Fruit fly (Drosophila melanogaster): ENCODE data around the gene Hsp26.

Gene Hsp26

dm6 chr3L:9373374-9374004, 3.7 kb downstream of the Hsp26 start (continued):
- TF ChIP-seq CG15696 (tag; optimal IDR thresholded peaks at IDR 0.05) = no peak
- peak; percentile 67; the same call in 1 of the 2 replicates for TF ChIP-seq sna (GFP tag; IDR thresholded peaks at IDR 0.05; ENCODE audit: partially characterized antibody)
- TF ChIP-seq CG1603 (tag; optimal IDR thresholded peaks at IDR 0.05) = no peak
- TF ChIP-seq CG31441 (GFP tag; IDR thresholded peaks at IDR 0.05) = peak; percentile 75
- TF ChIP-seq CG4360 (GFP tag; IDR thresholded peaks at IDR 0.05) = 0 out of 2 replicates have a peak, but pooled peaks have one; percentile 38
- TF ChIP-seq CG6272 (GFP tag; IDR thresholded peaks at IDR 0.05) = no peak
- no peak for TF ChIP-seq maf-S (GFP tag; optimal IDR thresholded peaks at IDR 0.05)
- no peak for TF ChIP-seq Sry-δ (GFP tag; optimal IDR thresholded peaks at IDR 0.05)
- peak; percentile 82 for TF ChIP-seq CG17359 (tag; optimal IDR thresholded peaks at IDR 0.05)
- peak; percentile 33; the same call in 1 of the 2 replicates for TF ChIP-seq CG4404 (GFP tag; IDR thresholded peaks at IDR 0.05)
- TF ChIP-seq CTCF (GFP tag; optimal IDR thresholded peaks at IDR 0.05) = peak; percentile 2
- TF ChIP-seq CG3065 (GFP tag; optimal IDR thresholded peaks at IDR 0.05) = no peak
- 0 out of 2 replicates have a peak, but pooled peaks have one; percentile 29 for TF ChIP-seq toy (GFP tag; IDR thresholded peaks at IDR 0.05)
- no peak for TF ChIP-seq NC2α (GFP tag; optimal IDR thresholded peaks at IDR 0.05)
- TF ChIP-seq lilli (GFP tag; optimal IDR thresholded peaks at IDR 0.05) = peak; percentile 26
- no peak for TF ChIP-seq CG4707 (GFP tag; optimal IDR thresholded peaks at IDR 0.05)
- TF ChIP-seq sisA (GFP tag; IDR thresholded peaks at IDR 0.05) = peak; percentile 72
- no peak for TF ChIP-seq Mes4 (GFP tag; optimal IDR thresholded peaks at IDR 0.05)
- no peak for TF ChIP-seq Gug (GFP tag; IDR thresholded peaks at IDR 0.05)
- peak; percentile 44 for TF ChIP-seq CG5245 (GFP tag; optimal IDR thresholded peaks at IDR 0.05)
- peak; percentile 9 for TF ChIP-seq CG8281 (tag; optimal IDR thresholded peaks at IDR 0.05)
- 0 out of 3 replicates have a peak, but pooled peaks have one; percentile 66 for TF ChIP-seq CG11456 (GFP tag; IDR thresholded peaks at IDR 0.05)
- TF ChIP-seq crol (GFP tag; IDR thresholded peaks at IDR 0.05) = no peak
- no peak for TF ChIP-seq CG12236 (GFP tag; optimal IDR thresholded peaks at IDR 0.05)
- TF ChIP-seq Dek (tag; optimal IDR thresholded peaks at IDR 0.05) = peak; percentile 23
- peak; percentile 18; the same call in 1 of the 3 replicates for TF ChIP-seq Mrtf (GFP tag; IDR thresholded peaks at IDR 0.05)
- 0 out of 2 replicates have a peak, but pooled peaks have one; percentile 24 for TF ChIP-seq CG17612 (GFP tag; IDR thresholded peaks at IDR 0.05)
- TF ChIP-seq ERR (GFP tag; optimal IDR thresholded peaks at IDR 0.05) = no peak
- TF ChIP-seq eve (GFP tag; optimal IDR thresholded peaks at IDR 0.05) = no peak
- TF ChIP-seq bbx (GFP tag; IDR thresholded peaks at IDR 0.05; ENCODE audit: partially characterized antibody) = peak; percentile 64
- TF ChIP-seq CG12942 (GFP tag; optimal IDR thresholded peaks at IDR 0.05) = no peak
- no peak for TF ChIP-seq MESR4 (GFP tag; optimal IDR thresholded peaks at IDR 0.05)
- TF ChIP-seq nau (GFP tag; optimal IDR thresholded peaks at IDR 0.05) = peak; percentile 56
- TF ChIP-seq her (GFP tag; optimal IDR thresholded peaks at IDR 0.05) = no peak
- TF ChIP-seq mld (GFP tag; IDR thresholded peaks at IDR 0.05; ENCODE audit: partially characterized antibody) = no peak
- no peak for TF ChIP-seq ash1 (GFP tag; optimal IDR thresholded peaks at IDR 0.05)
- no peak for TF ChIP-seq shn (GFP tag; optimal IDR thresholded peaks at IDR 0.05)
- TF ChIP-seq CG11723 (GFP tag; optimal IDR thresholded peaks at IDR 0.05) = peak; percentile 51
- TF ChIP-seq CG12744 (GFP tag; optimal IDR thresholded peaks at IDR 0.05) = no peak
- TF ChIP-seq CG4282 (GFP tag; optimal IDR thresholded peaks at IDR 0.05) = no peak
- TF ChIP-seq CG7271 (tag; optimal IDR thresholded peaks at IDR 0.05) = peak; percentile 13
- TF ChIP-seq zen (tag; optimal IDR thresholded peaks at IDR 0.05) = peak; percentile 2
- TF ChIP-seq CG10321 (GFP tag; IDR thresholded peaks at IDR 0.05) = no peak
- TF ChIP-seq tio (GFP tag; optimal IDR thresholded peaks at IDR 0.05) = no peak
- TF ChIP-seq nom (GFP tag; optimal IDR thresholded peaks at IDR 0.05) = peak; percentile 62
- TF ChIP-seq vfl (GFP tag; optimal IDR thresholded peaks at IDR 0.05) = no peak
- no peak for TF ChIP-seq CG9797 (GFP tag; optimal IDR thresholded peaks at IDR 0.05)
- TF ChIP-seq CG9876 (GFP tag; optimal IDR thresholded peaks at IDR 0.05) = no peak
- no peak for TF ChIP-seq slp2 (GFP tag; optimal IDR thresholded peaks at IDR 0.05)
- TF ChIP-seq fru (optimal IDR thresholded peaks at IDR 0.05) = no peak
- 0 out of 2 replicates have a peak, but pooled peaks have one; percentile 32 for TF ChIP-seq CG1024 (GFP tag; IDR thresholded peaks at IDR 0.05)
